Worm (Caenorhabditis elegans): ENCODE results near the gene eef-1B.2.

- TF ChIP-seq pqm-1 (tag; optimal IDR thresholded peaks at IDR 0.05) (no peak), alr-1 (tag; optimal IDR thresholded peaks at IDR 0.05; ENCODE audit: borderline replicate concordance) (no peak), ama-1 (optimal IDR thresholded peaks at IDR 0.05) (no peak), snpc-4 (tag; optimal IDR thresholded peaks at IDR 0.05) (no peak)
Observed at ce11 chrIV:15042159-15042936, 5.2 kb downstream of the eef-1B.2 start.

Data from whole organism, L1 larva.